Worm (Caenorhabditis elegans): ENCODE results near the gene F54C9.14.

F54C9.14 gene

DNA sequence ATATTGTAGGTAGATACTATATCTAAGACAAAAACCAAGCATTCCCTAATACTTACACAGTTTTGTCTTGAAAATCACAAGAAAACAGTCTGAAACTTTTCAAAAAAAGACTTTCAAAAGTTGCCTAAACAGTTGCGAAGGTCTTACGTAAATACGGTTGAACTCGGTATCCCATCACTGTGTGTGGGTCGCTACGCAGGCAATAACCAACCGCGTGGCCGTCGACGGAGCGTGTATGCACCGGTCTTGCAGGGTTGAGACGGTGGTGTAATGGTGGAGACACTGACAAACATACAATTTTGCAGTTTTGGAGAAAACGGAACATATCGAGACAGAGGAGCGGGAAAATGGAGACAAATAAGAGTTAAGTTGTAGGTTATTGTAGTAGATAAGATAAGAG is 875 bp upstream of the F54C9.14 start, which contains the start of gene iff-2 (continued):
- TF ChIP-seq ces-1 (GFP tag; optimal IDR thresholded peaks at IDR 0.05) (no peak), fkh-10 (GFP tag; optimal IDR thresholded peaks at IDR 0.05) (peak; percentile 99), ama-1 (optimal IDR thresholded peaks at IDR 0.05) (peak; percentile 91), lir-3 (tag; optimal IDR thresholded peaks at IDR 0.05; ENCODE audit: poor library complexity) (peak; percentile 95), jun-1 (tag; optimal IDR thresholded peaks at IDR 0.05) (peak; percentile 99), C04F5.9 (tag; optimal IDR thresholded peaks at IDR 0.05) (peak; percentile 98), vab-15 (tag; optimal IDR thresholded peaks at IDR 0.05) (peak; percentile 99), nhr-77 (tag; optimal IDR thresholded peaks at IDR 0.05) (peak; percentile 100), lin-14 (GFP tag; optimal IDR thresholded peaks at IDR 0.05) (peak; percentile 100), unc-98 (GFP tag; IDR thresholded peaks at IDR 0.05) (peak; percentile 83; the same call in 1 of the 2 replicates), xbp-1 (tag; optimal IDR thresholded peaks at IDR 0.05) (peak; percentile 99)

DNA sequence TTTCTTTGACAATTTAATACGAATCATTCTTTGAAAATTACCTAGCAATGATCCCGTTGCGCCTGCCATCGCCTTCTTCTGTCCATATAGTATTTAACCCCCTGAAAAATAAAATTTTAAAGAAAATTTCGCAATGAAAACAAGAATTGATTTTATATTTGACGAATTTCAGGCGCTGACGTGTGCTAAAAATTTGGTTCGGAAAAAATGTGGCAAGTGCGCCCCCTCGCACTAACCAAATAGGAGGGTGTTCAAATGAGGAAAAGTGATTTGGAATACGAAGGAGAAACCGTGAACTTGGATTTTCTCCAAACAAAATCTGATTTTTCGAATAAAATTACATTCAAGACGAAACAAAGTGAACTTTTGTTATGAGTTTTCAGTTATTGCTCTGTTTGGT is 3.9 kb downstream of the F54C9.14 start, which contains the start of gene stc-1:
stc-1 (minus strand) TSS at position 101 of the 400 bp plus-strand sequence.
- TF ChIP-seq unc-98 (GFP tag; IDR thresholded peaks at IDR 0.05): no peak
- TF ChIP-seq C16A3.4 (tag; optimal IDR thresholded peaks at IDR 0.05): no peak
- TF ChIP-seq lsy-2 (tag; optimal IDR thresholded peaks at IDR 0.05): peak; percentile 6 to 69
- TF ChIP-seq efl-3 (GFP tag; optimal IDR thresholded peaks at IDR 0.05): no peak
- no peak for TF ChIP-seq ceh-82 (tag; optimal IDR thresholded peaks at IDR 0.05)
- no peak for TF ChIP-seq nhr-19 (GFP tag; conservative IDR thresholded peaks at IDR 0.05)
- TF ChIP-seq blmp-1 (tag; optimal IDR thresholded peaks at IDR 0.05): peak; percentile 34
- no peak for TF ChIP-seq ceh-63 (GFP tag; optimal IDR thresholded peaks at IDR 0.05)
- no peak for TF ChIP-seq C34B4.2 (tag; optimal IDR thresholded peaks at IDR 0.05)
- peak; percentile 78 for TF ChIP-seq xbp-1 (tag; optimal IDR thresholded peaks at IDR 0.05)
- peak; percentile 67 to 94 for TF ChIP-seq lin-35 (GFP tag; optimal IDR thresholded peaks at IDR 0.05)
- peak; percentile 29 for TF ChIP-seq nhr-71 (tag; optimal IDR thresholded peaks at IDR 0.05)
- no peak for TF ChIP-seq lin-14 (GFP tag; optimal IDR thresholded peaks at IDR 0.05)
- TF ChIP-seq lin-13 (GFP tag; optimal IDR thresholded peaks at IDR 0.05): peak; percentile 27
- TF ChIP-seq elt-3 (tag; optimal IDR thresholded peaks at IDR 0.05): no peak
- no peak for TF ChIP-seq mab-9 (GFP tag; IDR thresholded peaks at IDR 0.05)
- no peak for TF ChIP-seq zip-4 (GFP tag; optimal IDR thresholded peaks at IDR 0.05)
- no peak for TF ChIP-seq egl-13 (tag; optimal IDR thresholded peaks at IDR 0.05)
- TF ChIP-seq ceh-88 (GFP tag; IDR thresholded peaks at IDR 0.05): no peak
- no peak for TF ChIP-seq lin-15B (tag; optimal IDR thresholded peaks at IDR 0.05)
- no peak for TF ChIP-seq nhr-84 (tag; optimal IDR thresholded peaks at IDR 0.05)
- peak; percentile 30 for TF ChIP-seq elt-2 (tag; optimal IDR thresholded peaks at IDR 0.05)
- TF ChIP-seq nhr-47 (tag; optimal IDR thresholded peaks at IDR 0.05): no peak
- peak in 1 of 2 experiments; percentile 82 for TF ChIP-seq efl-1 (optimal IDR thresholded peaks at IDR 0.05)
- peak; percentile 86 to 98 for TF ChIP-seq efl-1 (GFP tag; optimal IDR thresholded peaks at IDR 0.05 in 1 of 2)
- peak; percentile 26 for TF ChIP-seq F16B12.6 (tag; optimal IDR thresholded peaks at IDR 0.05)
- TF ChIP-seq nhr-85 (tag): peak; percentile 35
- TF ChIP-seq snu-23 (GFP tag; optimal IDR thresholded peaks at IDR 0.05): peak; percentile 18
- TF ChIP-seq mep-1 (tag; optimal IDR thresholded peaks at IDR 0.05): no peak
- TF ChIP-seq alr-1 (tag; optimal IDR thresholded peaks at IDR 0.05; ENCODE audit: borderline replicate concordance): no peak
- peak; percentile 23 for TF ChIP-seq ama-1 (optimal IDR thresholded peaks at IDR 0.05)
- no peak for TF ChIP-seq sup-37 (GFP tag; optimal IDR thresholded peaks at IDR 0.05)
- no peak for TF ChIP-seq nhr-11 (tag; optimal IDR thresholded peaks at IDR 0.05)
- no peak for TF ChIP-seq unc-30 (tag; optimal IDR thresholded peaks at IDR 0.05)
- no peak for TF ChIP-seq snpc-4 (tag; optimal IDR thresholded peaks at IDR 0.05)
- TF ChIP-seq zag-1 (tag; optimal IDR thresholded peaks at IDR 0.05): no peak
- TF ChIP-seq tlp-1 (tag; optimal IDR thresholded peaks at IDR 0.05): no peak
- TF ChIP-seq skn-1 (tag; optimal IDR thresholded peaks at IDR 0.05): peak; percentile 30
- TF ChIP-seq lir-3 (tag; optimal IDR thresholded peaks at IDR 0.05; ENCODE audit: poor library complexity): no peak
- TF ChIP-seq fkh-8 (tag; optimal IDR thresholded peaks at IDR 0.05): no peak
- TF ChIP-seq dpl-1 (GFP tag; optimal IDR thresholded peaks at IDR 0.05): peak; percentile 65 to 86 (median 79)
- no peak for TF ChIP-seq sox-4 (tag; optimal IDR thresholded peaks at IDR 0.05)
- TF ChIP-seq nhr-28 (tag; optimal IDR thresholded peaks at IDR 0.05): no peak
- TF ChIP-seq C04F5.9 (tag; optimal IDR thresholded peaks at IDR 0.05): no peak
- TF ChIP-seq nhr-90 (tag; optimal IDR thresholded peaks at IDR 0.05; ENCODE audit: poor library complexity): peak; percentile 7
- TF ChIP-seq Y116A8C.19 (tag; optimal IDR thresholded peaks at IDR 0.05; ENCODE audit: borderline replicate concordance): no peak
